Fruit fly (Drosophila melanogaster): Measurements from ENCODE around the gene RanBP3.
A peak's percentile ranks its signal among the peaks of the same experiment; 100 is the strongest.

The RanBP3 gene

dm6 chr3R:23723381-23724034 is 29.1 kb downstream of the RanBP3 start (continued):
- TF ChIP-seq Hey (tag; optimal IDR thresholded peaks at IDR 0.05) (peak; percentile 47), CG6765 (GFP tag; optimal IDR thresholded peaks at IDR 0.05) (peak; percentile 65), Max (GFP tag; optimal IDR thresholded peaks at IDR 0.05) (peak; percentile 10), Xrp1 (GFP tag; IDR thresholded peaks at IDR 0.05) (peak; percentile 90), Lhr (GFP tag; optimal IDR thresholded peaks at IDR 0.05) (no peak), CG2678 (tag; optimal IDR thresholded peaks at IDR 0.05) (peak; percentile 83), CG2889 (GFP tag; IDR thresholded peaks at IDR 0.05) (no peak), CG9932 (GFP tag; IDR thresholded peaks at IDR 0.05) (0 out of 2 replicates have a peak, but pooled peaks have one; percentile 5), her (GFP tag; optimal IDR thresholded peaks at IDR 0.05) (peak; percentile 27), tin (GFP tag; optimal IDR thresholded peaks at IDR 0.05) (no peak), Ets65A (GFP tag) (no peak), lilli (GFP tag; optimal IDR thresholded peaks at IDR 0.05) (no peak), zen (tag; optimal IDR thresholded peaks at IDR 0.05) (no peak), ttk (GFP tag; IDR thresholded peaks at IDR 0.05) (peak; percentile 36; the same call in 1 of the 2 replicates), ro (GFP tag; IDR thresholded peaks at IDR 0.05) (no peak), h (optimal IDR thresholded peaks at IDR 0.05) (no peak), CG5953 (GFP tag; IDR thresholded peaks at IDR 0.05) (peak; percentile 54; the same call in 1 of the 2 replicates), btn (GFP tag; optimal IDR thresholded peaks at IDR 0.05) (no peak), CG13624 (GFP tag; optimal IDR thresholded peaks at IDR 0.05) (no peak), CG10565 (GFP tag; optimal IDR thresholded peaks at IDR 0.05) (no peak), HLH3B (GFP tag; IDR thresholded peaks at IDR 0.05) (peak; percentile 82; the same call in 1 of the 2 replicates), zen2 (GFP tag; IDR thresholded peaks at IDR 0.05; ENCODE audit: partially characterized antibody) (no peak), pzg (GFP tag; optimal IDR thresholded peaks at IDR 0.05) (no peak), yki (optimal IDR thresholded peaks at IDR 0.05) (no peak), chif (GFP tag; optimal IDR thresholded peaks at IDR 0.05) (peak in 1 of 2 experiments; percentile 35), bigmax (GFP tag; optimal IDR thresholded peaks at IDR 0.05) (peak; percentile 26), mam (GFP tag; optimal IDR thresholded peaks at IDR 0.05) (no peak), CG7839 (tag; optimal IDR thresholded peaks at IDR 0.05) (peak; percentile 22), wor (GFP tag; IDR thresholded peaks at IDR 0.05) (no peak), grn (GFP tag; optimal IDR thresholded peaks at IDR 0.05) (peak; percentile 71), hth (optimal IDR thresholded peaks at IDR 0.05) (no peak), emc (GFP tag; optimal IDR thresholded peaks at IDR 0.05) (no peak), esg (GFP tag; conservative IDR thresholded peaks at IDR 0.05) (no peak), CG14014 (GFP tag; IDR thresholded peaks at IDR 0.05) (peak; percentile 40; the same call in 1 of the 2 replicates), CG30431 (GFP tag; optimal IDR thresholded peaks at IDR 0.05) (no peak), Rfx (GFP tag; IDR thresholded peaks at IDR 0.05) (peak; percentile 58; the same call in 1 of the 2 replicates), CG13123 (GFP tag; optimal IDR thresholded peaks at IDR 0.05) (peak; percentile 48), Pdp1 (GFP tag; optimal IDR thresholded peaks at IDR 0.05) (peak; percentile 29 to 89), CoRest (tag; optimal IDR thresholded peaks at IDR 0.05) (no peak), CG4424 (GFP tag; optimal IDR thresholded peaks at IDR 0.05) (peak; percentile 70), dati (GFP tag; IDR thresholded peaks at IDR 0.05) (0 out of 2 replicates have a peak, but pooled peaks have one; percentile 19), CG8359 (GFP tag; optimal IDR thresholded peaks at IDR 0.05; ENCODE audit: borderline replicate concordance) (peak; percentile 52), Neu2 (GFP tag; optimal IDR thresholded peaks at IDR 0.05; ENCODE audit: borderline replicate concordance) (no peak), Doc2 (GFP tag; IDR thresholded peaks at IDR 0.05) (no peak), ems (GFP tag; optimal IDR thresholded peaks at IDR 0.05) (peak; percentile 23), CG6813 (GFP tag; optimal IDR thresholded peaks at IDR 0.05) (peak; percentile 78), CG2199 (GFP tag; IDR thresholded peaks at IDR 0.05) (0 out of 3 replicates have a peak, but pooled peaks have one; percentile 42), CG17612 (GFP tag; IDR thresholded peaks at IDR 0.05) (no peak), NFAT (GFP tag; IDR thresholded peaks at IDR 0.05) (no peak), CG12236 (GFP tag; optimal IDR thresholded peaks at IDR 0.05) (peak; percentile 45), sob (GFP tag; IDR thresholded peaks at IDR 0.05) (no peak)
